Worm (Caenorhabditis elegans) whole organism, L1 larva: ENCODE measurements around the gene vps-32.1.
A peak's percentile ranks its signal among the peaks of the same experiment; 100 is the strongest.

Experiments used
- C16A3.4 ChIP-seq: fragments of 150-350 bp; optimal IDR thresholded peaks from 2 replicates; lab custom pipeline; 2014; ENCODE audit warnings: missing biosample characterization, missing genetic modification characterization
- F16B12.6 ChIP-seq: fragments of 150-350 bp; optimal IDR thresholded peaks from 2 replicates; lab custom pipeline; 2014; ENCODE audit warnings: missing biosample characterization, missing genetic modification characterization
- alr-1 ChIP-seq: fragments of 200-800 bp; sonication (Bioruptor generic); optimal IDR thresholded peaks from 2 replicates; lab custom pipeline; 2018; ENCODE audit warnings: borderline replicate concordance, mild to moderate bottlenecking, missing genetic modification characterization, missing compliant biosample characterization
- ama-1 ChIP-seq: fragments of 150-350 bp; optimal IDR thresholded peaks from 2 replicates; lab custom pipeline; 2014
- blmp-1 ChIP-seq: fragments of 150-350 bp; optimal IDR thresholded peaks from 2 replicates; lab custom pipeline; 2014; ENCODE audit warnings: missing biosample characterization, missing genetic modification characterization
- ceh-8 ChIP-seq: fragments of 200-800 bp; sonication (Bioruptor generic); optimal IDR thresholded peaks from 2 replicates; lab custom pipeline; 2018; ENCODE audit warnings: mild to moderate bottlenecking, missing genetic modification characterization, moderate library complexity, missing compliant biosample characterization
- ceh-88 ChIP-seq: fragments of 200-800 bp; sonication (Bioruptor generic); IDR thresholded peaks from 2 replicates; pipeline ENCODE4 v1.3.6; 2022; ENCODE audit warnings: missing genetic modification characterization, missing compliant biosample characterization
- ceh-90 ChIP-seq: sonication (generic microtip); optimal IDR thresholded peaks from 2 replicates; lab custom pipeline; 2016; ENCODE audit warnings: missing genetic modification characterization, missing compliant biosample characterization
- dpl-1 ChIP-seq, 3 experiments: fragments of 150-350 bp in 2 of 3; sonication (generic microtip) in 1 of 3; optimal IDR thresholded peaks; 2 replicates each; lab custom pipeline; 2014 to 2017; ENCODE audit warnings: missing biosample characterization in 3 of 3, missing genetic modification characterization in 3 of 3, missing genetic modification reagents in 3 of 3
- efl-1 ChIP-seq, 4 experiments: fragments of 150-350 bp; optimal IDR thresholded peaks in 3 of 4; peaks in 1 of 4; 1 replicate in 1 of 4; 2 replicates in 3 of 4; lab custom pipeline; 2014; ENCODE audit warnings: missing biosample characterization in 2 of 4, missing genetic modification characterization in 2 of 4, missing genetic modification reagents in 2 of 4
- efl-3 ChIP-seq: fragments of 200-800 bp; sonication (Bioruptor generic); optimal IDR thresholded peaks from 2 replicates; lab custom pipeline; 2018; ENCODE audit warnings: mild to moderate bottlenecking, missing genetic modification characterization, missing compliant biosample characterization
- egl-13 ChIP-seq: sonication (generic microtip); optimal IDR thresholded peaks from 2 replicates; lab custom pipeline; 2016; ENCODE audit warnings: missing genotype, missing genetic modification reagents, missing genetic modification characterization, missing compliant biosample characterization
- egl-27 ChIP-seq, 2 experiments: fragments of 150-350 bp in 1 of 2; sonication (generic microtip); optimal IDR thresholded peaks; 3 replicates each; lab custom pipeline; 2017 to 2018; ENCODE audit warnings: missing biosample characterization in 2 of 2, missing genetic modification characterization in 2 of 2, missing genetic modification reagents in 2 of 2
- elt-3 ChIP-seq, 6 experiments: fragments of 150-350 bp in 1 of 6; sonication (generic microtip); optimal IDR thresholded peaks; 2 replicates each; lab custom pipeline; 2017 to 2018; ENCODE audit warnings: missing biosample characterization in 6 of 6, missing genetic modification characterization in 6 of 6, inconsistent platforms in 1 of 6
- fkh-8 ChIP-seq: sonication (generic microtip); optimal IDR thresholded peaks from 2 replicates; lab custom pipeline; 2016; ENCODE audit warnings: mild to moderate bottlenecking, missing genetic modification characterization, missing compliant biosample characterization
- fos-1 ChIP-seq: fragments of 150-350 bp; optimal IDR thresholded peaks from 2 replicates; lab custom pipeline; 2014; ENCODE audit warnings: missing biosample characterization, missing genetic modification characterization
- grh-1 ChIP-seq: fragments of 200-800 bp; sonication (Bioruptor generic); IDR thresholded peaks from 2 replicates; pipeline ENCODE4 v1.3.6; 2022; ENCODE audit warnings: missing genetic modification reagents, missing genetic modification characterization, missing compliant biosample characterization
- jun-1 ChIP-seq: fragments of 150-350 bp; optimal IDR thresholded peaks from 2 replicates; lab custom pipeline; 2014; ENCODE audit warnings: missing biosample characterization, missing genetic modification reagents, missing genetic modification characterization
- lin-14 ChIP-seq: fragments of 200-800 bp; sonication (Bioruptor generic); optimal IDR thresholded peaks from 2 replicates; lab custom pipeline; 2018; ENCODE audit warnings: mild to moderate bottlenecking, missing genetic modification characterization, moderate library complexity, missing compliant biosample characterization
- lin-35 ChIP-seq, 2 experiments: fragments of 150-350 bp; optimal IDR thresholded peaks; 2 replicates each; lab custom pipeline; 2014; ENCODE audit warnings: missing biosample characterization in 2 of 2, missing genetic modification characterization in 2 of 2, missing genetic modification reagents in 2 of 2
- lir-3 ChIP-seq: sonication (generic microtip); optimal IDR thresholded peaks from 2 replicates; lab custom pipeline; 2016; ENCODE audit warnings: mild to moderate bottlenecking, missing genetic modification characterization, moderate library complexity, missing compliant biosample characterization; ENCODE audit not compliant: poor library complexity
- mdl-1 ChIP-seq, 2 experiments: fragments of 150-350 bp; optimal IDR thresholded peaks; 2 replicates each; lab custom pipeline; 2014 to 2017; ENCODE audit warnings: missing biosample characterization in 2 of 2, missing genetic modification characterization in 2 of 2, inconsistent platforms in 1 of 2
- mef-2 ChIP-seq: fragments of 150-350 bp; optimal IDR thresholded peaks from 2 replicates; lab custom pipeline; 2014; ENCODE audit warnings: missing biosample characterization, missing genetic modification characterization
- nhr-20 ChIP-seq: sonication (generic microtip); optimal IDR thresholded peaks from 2 replicates; lab custom pipeline; 2016; ENCODE audit warnings: mild to moderate bottlenecking, missing genetic modification characterization, missing compliant biosample characterization
- nhr-28 ChIP-seq: fragments of 150-350 bp; optimal IDR thresholded peaks from 2 replicates; lab custom pipeline; 2014; ENCODE audit warnings: missing biosample characterization, missing genetic modification characterization
- nhr-47 ChIP-seq: sonication (generic microtip); optimal IDR thresholded peaks from 2 replicates; lab custom pipeline; 2016; ENCODE audit warnings: mild to moderate bottlenecking, missing genetic modification characterization, moderate library complexity, missing compliant biosample characterization
- nhr-76 ChIP-seq: sonication (generic microtip); optimal IDR thresholded peaks from 2 replicates; lab custom pipeline; 2017; ENCODE audit warnings: missing biosample characterization, missing genetic modification characterization
- pax-3 ChIP-seq: fragments of 200-800 bp; sonication (Bioruptor generic); optimal IDR thresholded peaks from 2 replicates; lab custom pipeline; 2018; ENCODE audit warnings: mild to moderate bottlenecking, missing genetic modification characterization, moderate library complexity, missing compliant biosample characterization
- rnt-1 ChIP-seq: sonication (generic microtip); optimal IDR thresholded peaks from 2 replicates; lab custom pipeline; 2016; ENCODE audit warnings: mild to moderate bottlenecking, missing genetic modification characterization, moderate library complexity, missing compliant biosample characterization
- sptf-1 ChIP-seq: fragments of 150-350 bp; optimal IDR thresholded peaks from 2 replicates; lab custom pipeline; 2014; ENCODE audit warnings: missing biosample characterization, missing genetic modification characterization
- sup-37 ChIP-seq: fragments of 200-800 bp; sonication (Bioruptor generic); optimal IDR thresholded peaks from 2 replicates; lab custom pipeline; 2018; ENCODE audit warnings: mild to moderate bottlenecking, missing genetic modification characterization, missing compliant biosample characterization
- tlp-1 ChIP-seq: fragments of 150-350 bp; optimal IDR thresholded peaks from 2 replicates; lab custom pipeline; 2014; ENCODE audit warnings: missing biosample characterization, missing genetic modification characterization
- unc-130 ChIP-seq: fragments of 150-350 bp; optimal IDR thresholded peaks from 2 replicates; lab custom pipeline; 2017; ENCODE audit warnings: missing biosample characterization, missing genetic modification characterization, inconsistent platforms
- xbp-1 ChIP-seq: sonication (generic microtip); optimal IDR thresholded peaks from 2 replicates; lab custom pipeline; 2016; ENCODE audit warnings: missing genetic modification characterization, missing compliant biosample characterization
- zip-4 ChIP-seq: fragments of 200-800 bp; sonication (Bioruptor generic); optimal IDR thresholded peaks from 2 replicates; lab custom pipeline; 2018; ENCODE audit warnings: mild to moderate bottlenecking, missing genetic modification characterization, moderate library complexity, missing compliant biosample characterization
- ztf-11 ChIP-seq, 2 experiments: sonication (generic microtip); optimal IDR thresholded peaks; 2 replicates each; lab custom pipeline; 2016 to 2017; ENCODE audit warnings: missing genetic modification characterization in 2 of 2, missing biosample characterization in 1 of 2, missing compliant biosample characterization in 1 of 2
- ztf-4 ChIP-seq: fragments of 150-350 bp; optimal IDR thresholded peaks from 2 replicates; lab custom pipeline; 2014; ENCODE audit warnings: missing biosample characterization, missing genetic modification characterization

vps-32.1 gene

ce11 chrII:6589408-6589807 lies at the start of gene vps-32.1:
TSS of gene vps-32.1 (plus strand) at chrII:6589708.
- TF ChIP-seq blmp-1 (tag; lab: Kevin White, UChicago) (peak; percentile 28), F16B12.6 (no peak), ceh-90 (tag; lab: Kevin White, UChicago) (no peak), ztf-11 (tag; optimal IDR thresholded peaks at IDR 0.05; lab: Kevin White, UChicago) (no peak), rnt-1 (tag; lab: Kevin White, UChicago) (no peak), ceh-8 (no peak), tlp-1 (tag; lab: Kevin White, UChicago) (no peak), lir-3 (tag; lab: Kevin White, UChicago) (no peak), fos-1 (tag; lab: Kevin White, UChicago) (peak; percentile 40), jun-1 (tag; lab: Kevin White, UChicago) (peak; percentile 49), dpl-1 (GFP tag; optimal IDR thresholded peaks at IDR 0.05; lab: Kevin White, UChicago) (peak in 1 of 3 experiments; percentile 15), ztf-4 (no peak), fkh-8 (tag; lab: Kevin White, UChicago) (no peak), lin-35 (GFP tag; optimal IDR thresholded peaks at IDR 0.05; lab: Kevin White, UChicago) (peak in 1 of 2 experiments; percentile 4), elt-3 (tag; optimal IDR thresholded peaks at IDR 0.05; lab: Kevin White, UChicago) (peak in 1 of 6 experiments; percentile 29)
- TF ChIP-seq, all 84 proteins: peak for 6

- TF ChIP-seq dpl-1 (GFP tag; optimal IDR thresholded peaks at IDR 0.05; lab: Kevin White, UChicago) (no peak), lin-14 (GFP tag; lab: Kevin White, UChicago) (peak; percentile 19), ceh-8 (no peak), nhr-28 (tag; lab: Kevin White, UChicago) (no peak)
Observed at ce11 chrII:6544842-6545410, 44.6 kb upstream of the vps-32.1 start, which contains the start of gene lron-15. TSS of gene lron-15 (minus strand) at chrII:6544892.

ce11 chrII:6554677-6555076 lies 34.8 kb upstream of the vps-32.1 start, which contains the start of gene wrn-1:
TSS of gene wrn-1 (plus strand) at chrII:6554977.
- no peak for TF ChIP-seq efl-3
- no peak for TF ChIP-seq nhr-20 (tag; lab: Kevin White, UChicago)
- no peak for TF ChIP-seq grh-1
- TF ChIP-seq unc-130 (tag; lab: Kevin White, UChicago) = no peak
- no peak for TF ChIP-seq zip-4 (GFP tag; lab: Kevin White, UChicago)
- no peak for TF ChIP-seq mdl-1 (tag; optimal IDR thresholded peaks at IDR 0.05; lab: Kevin White, UChicago)

ce11 chrII:6558887-6559286 lies 30.6 kb upstream of the vps-32.1 start:
- TF ChIP-seq dpl-1 (GFP tag; optimal IDR thresholded peaks at IDR 0.05; lab: Kevin White, UChicago) (no peak), mef-2 (tag; lab: Kevin White, UChicago) (no peak), egl-27 (tag; optimal IDR thresholded peaks at IDR 0.05; lab: Kevin White, UChicago) (no peak), ama-1 (lab: Kevin White, UChicago) (peak; percentile 64), xbp-1 (tag; lab: Kevin White, UChicago) (no peak), C16A3.4 (tag; lab: Kevin White, UChicago) (no peak), pax-3 (tag; lab: Kevin White, UChicago) (no peak), nhr-76 (no peak), tlp-1 (tag; lab: Kevin White, UChicago) (no peak), lin-35 (GFP tag; optimal IDR thresholded peaks at IDR 0.05; lab: Kevin White, UChicago) (peak in 1 of 2 experiments; percentile 19), egl-13 (tag; lab: Kevin White, UChicago) (no peak), nhr-20 (tag; lab: Kevin White, UChicago) (no peak), ceh-88 (no peak), ceh-8 (no peak), sup-37 (GFP tag; lab: Kevin White, UChicago) (no peak), efl-1 (optimal IDR thresholded peaks at IDR 0.05; lab: Kevin White, UChicago) (no peak), efl-1 (GFP tag; optimal IDR thresholded peaks at IDR 0.05 in 1 of 2; lab: Kevin White, UChicago) (peak in 1 of 2 experiments; percentile 14), lin-14 (GFP tag; lab: Kevin White, UChicago) (no peak), nhr-47 (no peak), sptf-1 (no peak), alr-1 (tag; lab: Kevin White, UChicago) (no peak), nhr-28 (tag; lab: Kevin White, UChicago) (no peak)
